Worm (Caenorhabditis elegans) whole organism, L4 larva: ENCODE data around the gene tag-234.

Source experiments
- Y75B8A.6 ChIP-seq: fragments of 200-800 bp; sonication (Bioruptor generic); IDR thresholded peaks from 2 replicates; pipeline ENCODE4 v1.3.6; 2022; ENCODE audit warnings: missing genetic modification reagents, missing genetic modification characterization, missing compliant biosample characterization
- ZK546.5 ChIP-seq, 2 experiments: sonication (generic microtip); optimal IDR thresholded peaks; 2 replicates each; lab custom pipeline; 2017; ENCODE audit warnings: missing biosample characterization in 2 of 2, missing genetic modification characterization in 2 of 2
- ceh-28 ChIP-seq: fragments of 150-350 bp; optimal IDR thresholded peaks from 2 replicates; lab custom pipeline; 2014; ENCODE audit warnings: missing biosample characterization, missing genetic modification reagents, missing genetic modification characterization
- fkh-10 ChIP-seq: fragments of 150-350 bp; optimal IDR thresholded peaks from 2 replicates; lab custom pipeline; 2014; ENCODE audit warnings: missing biosample characterization, missing genetic modification reagents, missing genetic modification characterization
- hlh-11 ChIP-seq: fragments of 200-800 bp; sonication (Bioruptor generic); optimal IDR thresholded peaks from 2 replicates; lab custom pipeline; 2018; ENCODE audit warnings: mild to moderate bottlenecking, missing genetic modification characterization, missing compliant biosample characterization
- lin-39 ChIP-seq: fragments of 150-350 bp; optimal IDR thresholded peaks from 2 replicates; lab custom pipeline; 2014; ENCODE audit warnings: missing biosample characterization, missing genetic modification reagents, missing genetic modification characterization
- nhr-237 ChIP-seq: sonication (generic microtip); optimal IDR thresholded peaks from 2 replicates; lab custom pipeline; 2017; ENCODE audit warnings: missing biosample characterization, missing genetic modification characterization
- nhr-28 ChIP-seq: fragments of 150-350 bp; optimal IDR thresholded peaks from 2 replicates; lab custom pipeline; 2014; ENCODE audit warnings: missing biosample characterization, missing genetic modification characterization
- pqm-1 ChIP-seq: sonication (generic microtip); optimal IDR thresholded peaks from 2 replicates; lab custom pipeline; 2017; ENCODE audit warnings: missing biosample characterization, missing genetic modification characterization
- skn-1 ChIP-seq: fragments of 150-350 bp; optimal IDR thresholded peaks from 2 replicates; lab custom pipeline; 2014; ENCODE audit warnings: missing biosample characterization, missing genetic modification characterization
- spr-1 ChIP-seq: sonication (generic microtip); optimal IDR thresholded peaks from 2 replicates; lab custom pipeline; 2016; ENCODE audit warnings: mild to moderate bottlenecking, missing genetic modification characterization, missing compliant biosample characterization
- unc-130 ChIP-seq: sonication (generic microtip); optimal IDR thresholded peaks from 2 replicates; lab custom pipeline; 2016; ENCODE audit warnings: missing genetic modification reagents, missing genetic modification characterization, missing compliant biosample characterization
- unc-62 ChIP-seq, 3 experiments: fragments of 150-350 bp in 1 of 3; sonication (generic microtip); optimal IDR thresholded peaks in 2 of 3; peaks in 1 of 3; 1 replicate in 1 of 3; 2 replicates in 2 of 3; lab custom pipeline; 2014 to 2017; ENCODE audit warnings: missing biosample characterization in 3 of 3, missing genetic modification characterization in 3 of 3, missing genetic modification reagents in 3 of 3, missing genotype in 1 of 3
- ztf-11 ChIP-seq: fragments of 150-350 bp; optimal IDR thresholded peaks from 2 replicates; lab custom pipeline; 2014; ENCODE audit warnings: missing biosample characterization, missing genetic modification characterization

- TF ChIP-seq lin-39 (tag; lab: Kevin White, UChicago), result no peak
- TF ChIP-seq hlh-11 (tag; lab: Kevin White, UChicago), result no peak
- no peak for TF ChIP-seq ztf-11
- no peak for TF ChIP-seq nhr-28
- no peak for TF ChIP-seq ceh-28 (tag; lab: Kevin White, UChicago)
- TF ChIP-seq spr-1 (tag; lab: Kevin White, UChicago), result no peak
- no peak for TF ChIP-seq skn-1
- no peak for TF ChIP-seq unc-130 (GFP tag; lab: Kevin White, UChicago)
- TF ChIP-seq unc-62 (GFP tag; optimal IDR thresholded peaks at IDR 0.05 in 1 of 2; lab: Kevin White, UChicago), result no peak
- no peak for TF ChIP-seq unc-62 (tag; optimal IDR thresholded peaks at IDR 0.05; lab: Kevin White, UChicago)
- TF ChIP-seq Y75B8A.6 (GFP tag; lab: Robert Waterston, UW), result no peak
- TF ChIP-seq fkh-10 (GFP tag; lab: Kevin White, UChicago), result no peak
- no peak for TF ChIP-seq pqm-1 (tag; lab: Kevin White, UChicago)
- no peak for TF ChIP-seq ZK546.5 (tag; optimal IDR thresholded peaks at IDR 0.05; lab: Kevin White, UChicago)
- no peak for TF ChIP-seq nhr-237 (tag; lab: Kevin White, UChicago)
Observed at ce11 chrII:5841053-5841547, 22.9 kb upstream of the tag-234 start, which contains the start of gene lec-5.
